Worm (Caenorhabditis elegans) whole organism, L2 larva: ENCODE measurements around the gene rgs-10.

Experiments used
- R02D3.7 ChIP-seq: fragments of 150-350 bp; optimal IDR thresholded peaks from 2 replicates; lab custom pipeline; 2014; ENCODE audit warnings: missing biosample characterization, missing genetic modification characterization
- ceh-16 ChIP-seq: fragments of 150-350 bp; optimal IDR thresholded peaks from 2 replicates; lab custom pipeline; 2014; ENCODE audit warnings: missing biosample characterization, missing genetic modification characterization
- lin-11 ChIP-seq: fragments of 150-350 bp; sonication (generic microtip); optimal IDR thresholded peaks from 2 replicates; lab custom pipeline; 2014; ENCODE audit warnings: missing biosample characterization, missing genetic modification characterization, inconsistent platforms, mixed read lengths
- unc-62 ChIP-seq: fragments of 150-350 bp; optimal IDR thresholded peaks from 2 replicates; lab custom pipeline; 2014; ENCODE audit warnings: missing biosample characterization, missing genetic modification reagents, missing genetic modification characterization

DNA sequence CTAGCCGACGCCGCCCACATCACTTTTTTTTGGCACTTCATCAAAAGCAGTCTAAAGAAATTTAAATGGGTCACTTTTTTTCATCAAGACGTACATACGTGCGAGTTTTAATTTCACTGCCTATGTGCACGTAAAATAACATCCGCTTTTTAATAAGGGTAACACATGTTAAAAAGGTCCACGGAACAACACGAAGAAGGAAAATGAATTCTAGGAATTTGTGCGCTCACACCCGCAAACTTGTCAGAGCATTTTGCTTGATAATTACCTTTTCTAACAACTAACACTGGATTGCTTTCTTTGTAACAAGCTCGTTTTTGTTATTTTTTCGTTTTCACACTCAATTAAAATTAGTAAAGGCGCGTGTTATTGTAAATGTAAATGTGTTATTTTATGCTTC, 46.1 kb downstream of the rgs-10 start:
- TF ChIP-seq unc-62 (no peak), R02D3.7 (tag; lab: Kevin White, UChicago) (no peak), ceh-16 (tag; lab: Kevin White, UChicago) (no peak), lin-11 (tag; lab: Kevin White, UChicago) (no peak)
